Fruit fly (Drosophila melanogaster) whole organism, wandering third instar larva: ENCODE data around the gene CG43347.
A peak's percentile ranks its signal among the peaks of the same experiment; 100 is the strongest.

ENCODE experiments used
- Abd-B ChIP-seq: fragments of >200 bp; optimal IDR thresholded peaks from 2 replicates; lab custom pipeline; 2017; ENCODE audit warnings: missing biosample characterization, missing genetic modification characterization
- CG32264 ChIP-seq: fragments of 200-800 bp; sonication (Bioruptor generic); optimal IDR thresholded peaks from 2 replicates; lab custom pipeline; 2016; ENCODE audit warnings: missing biosample characterization, missing genetic modification characterization
- CG9705 ChIP-seq: fragments of 200-800 bp; sonication (Bioruptor generic); optimal IDR thresholded peaks from 2 replicates; lab custom pipeline; 2018; ENCODE audit warnings: missing biosample characterization, mild to moderate bottlenecking, missing genetic modification characterization
- Dfd ChIP-seq: fragments of >200 bp; optimal IDR thresholded peaks from 2 replicates; lab custom pipeline; 2017; ENCODE audit warnings: missing biosample characterization, missing genetic modification characterization
- Dif ChIP-seq: fragments of 200-275, 200-300 bp; sonication (Bioruptor generic); optimal IDR thresholded peaks from 2 replicates; lab custom pipeline; 2018; ENCODE audit warnings: missing biosample characterization, missing genetic modification characterization; ENCODE audit not compliant: partially characterized antibody
- GATAd ChIP-seq: sonication (Bioruptor generic); optimal IDR thresholded peaks from 2 replicates; lab custom pipeline; 2016; ENCODE audit warnings: missing biosample characterization, missing genetic modification characterization
- HLH106 ChIP-seq: fragments of 200-800 bp; optimal IDR thresholded peaks from 3 replicates; lab custom pipeline; 2019; ENCODE audit warnings: missing biosample characterization, mild to moderate bottlenecking, missing genetic modification characterization, moderate library complexity
- Hnf4 ChIP-seq: fragments of 200-800 bp; sonication (Bioruptor generic); optimal IDR thresholded peaks from 2 replicates; lab custom pipeline; 2016; ENCODE audit warnings: missing biosample characterization, mild to moderate bottlenecking, missing genetic modification characterization
- Hr78 ChIP-seq: fragments of >200 bp; optimal IDR thresholded peaks from 2 replicates; lab custom pipeline; 2017; ENCODE audit warnings: missing biosample characterization, missing genetic modification characterization
- Hr83 ChIP-seq: fragments of 200-300 bp; sonication (Bioruptor generic); optimal IDR thresholded peaks from 2 replicates; lab custom pipeline; 2016; ENCODE audit warnings: missing biosample characterization, mild to moderate bottlenecking, missing genetic modification characterization, moderate library complexity; ENCODE audit not compliant: poor library complexity, severe bottlenecking
- Jra ChIP-seq: sonication (Bioruptor generic); optimal IDR thresholded peaks from 2 replicates; lab custom pipeline; 2016; ENCODE audit warnings: missing biosample characterization, missing genetic modification characterization
- Mio ChIP-seq: sonication (Bioruptor generic); optimal IDR thresholded peaks from 2 replicates; lab custom pipeline; 2016; ENCODE audit warnings: missing biosample characterization, missing genetic modification characterization
- Myc ChIP-seq: fragments of >200 bp; optimal IDR thresholded peaks from 2 replicates; lab custom pipeline; 2017
- N ChIP-seq: fragments of >200 bp; optimal IDR thresholded peaks from 2 replicates; lab custom pipeline; 2018; ENCODE audit warnings: missing biosample characterization, missing external identifiers, missing genetic modification characterization
- OdsH ChIP-seq: fragments of 200-800 bp; sonication (Bioruptor generic); optimal IDR thresholded peaks from 2 replicates; lab custom pipeline; 2016; ENCODE audit warnings: missing biosample characterization, mild to moderate bottlenecking, missing genetic modification characterization
- Rel ChIP-seq, 2 experiments: fragments of 200-800 bp; sonication (Bioruptor generic) in 1 of 2; optimal IDR thresholded peaks; 2 replicates in 1 of 2; 3 replicates in 1 of 2; lab custom pipeline; 2016 to 2019; ENCODE audit warnings: mild to moderate bottlenecking in 2 of 2, missing biosample characterization in 2 of 2, missing genetic modification characterization in 2 of 2, moderate library complexity in 1 of 2
- Sp1 ChIP-seq: fragments of 200-800 bp; sonication (Bioruptor generic); optimal IDR thresholded peaks from 3 replicates; lab custom pipeline; 2019; ENCODE audit warnings: missing biosample characterization, mild to moderate bottlenecking, missing genetic modification characterization, moderate library complexity
- Vsx2 ChIP-seq: fragments of 200-300, 225-300 bp; sonication (Bioruptor generic); optimal IDR thresholded peaks from 2 replicates; lab custom pipeline; 2018; ENCODE audit warnings: missing biosample characterization, missing genetic modification characterization; ENCODE audit not compliant: partially characterized antibody
- br ChIP-seq: fragments of 200-800 bp; sonication (Bioruptor generic); optimal IDR thresholded peaks from 2 replicates; lab custom pipeline; 2016; ENCODE audit warnings: missing biosample characterization, missing genetic modification characterization
- brk ChIP-seq: fragments of 200-800 bp; sonication (Bioruptor generic); optimal IDR thresholded peaks from 2 replicates; lab custom pipeline; 2016; ENCODE audit warnings: missing biosample characterization, mild to moderate bottlenecking, missing genetic modification characterization
- dl ChIP-seq, 2 experiments: fragments of 175-275, 200-275 bp in 1 of 2; fragments of 200-275 bp in 1 of 2; sonication (Bioruptor generic); optimal IDR thresholded peaks; lab custom pipeline; 2018; ENCODE audit warnings: mild to moderate bottlenecking in 2 of 2, missing biosample characterization in 2 of 2, missing genetic modification characterization in 2 of 2, moderate library complexity in 2 of 2; ENCODE audit not compliant: partially characterized antibody in 2 of 2, insufficient read depth in 1 of 2
- dmrt93B ChIP-seq: fragments of 200-800 bp; sonication (Bioruptor generic); optimal IDR thresholded peaks from 2 replicates; lab custom pipeline; 2018; ENCODE audit warnings: missing biosample characterization, mild to moderate bottlenecking, missing genetic modification characterization
- dsf ChIP-seq: sonication (Bioruptor generic); optimal IDR thresholded peaks from 2 replicates; lab custom pipeline; 2016; ENCODE audit warnings: missing biosample characterization, missing genetic modification characterization, borderline replicate concordance
- ey ChIP-seq: fragments of 200-800 bp; sonication (Bioruptor generic); optimal IDR thresholded peaks from 2 replicates; lab custom pipeline; 2016; ENCODE audit warnings: missing biosample characterization, missing genetic modification characterization
- foxo ChIP-seq, 2 experiments: fragments of 200-800 bp; sonication (Bioruptor generic); optimal IDR thresholded peaks; 2 replicates in 1 of 2; 3 replicates in 1 of 2; lab custom pipeline; 2016 to 2017; ENCODE audit warnings: missing biosample characterization in 2 of 2, missing genetic modification characterization in 2 of 2
- fru ChIP-seq: fragments of 200-800 bp; sonication (Bioruptor generic); optimal IDR thresholded peaks from 3 replicates; lab custom pipeline; 2016; ENCODE audit warnings: missing biosample characterization, mild to moderate bottlenecking, missing genetic modification characterization
- h ChIP-seq: fragments of 200-800 bp; sonication (Bioruptor generic); optimal IDR thresholded peaks from 3 replicates; lab custom pipeline; 2016; ENCODE audit warnings: missing biosample characterization, mild to moderate bottlenecking, missing genetic modification characterization
- jim ChIP-seq: fragments of 175-275, 200-325 bp; sonication (Bioruptor generic); optimal IDR thresholded peaks from 2 replicates; lab custom pipeline; 2016; ENCODE audit warnings: missing biosample characterization, mild to moderate bottlenecking, missing genetic modification characterization
- pan ChIP-seq: fragments of >200 bp; optimal IDR thresholded peaks from 2 replicates; lab custom pipeline; 2017
- psq ChIP-seq: fragments of 200-800 bp; sonication (Bioruptor generic); optimal IDR thresholded peaks from 3 replicates; lab custom pipeline; 2017; ENCODE audit warnings: missing biosample characterization, mild to moderate bottlenecking, missing genetic modification characterization, moderate library complexity
- rgr ChIP-seq: fragments of 200-800 bp; sonication (Bioruptor generic); optimal IDR thresholded peaks from 3 replicates; lab custom pipeline; 2016; ENCODE audit warnings: missing biosample characterization, mild to moderate bottlenecking, missing genetic modification characterization
- sv ChIP-seq: fragments of 200-800 bp; sonication (Bioruptor generic); optimal IDR thresholded peaks from 3 replicates; lab custom pipeline; 2016; ENCODE audit warnings: missing biosample characterization, missing genetic modification characterization
- tai ChIP-seq: sonication (Bioruptor generic); optimal IDR thresholded peaks from 2 replicates; lab custom pipeline; 2016; ENCODE audit warnings: missing biosample characterization, missing genetic modification characterization
- usp ChIP-seq: fragments of >200 bp; optimal IDR thresholded peaks from 2 replicates; lab custom pipeline; 2017; ENCODE audit warnings: missing biosample characterization, missing genetic modification characterization
- woc ChIP-seq: sonication (Bioruptor generic); optimal IDR thresholded peaks from 2 replicates; lab custom pipeline; 2016; ENCODE audit warnings: missing biosample characterization, mild to moderate bottlenecking, missing genetic modification characterization

CG43347 gene

DNA sequence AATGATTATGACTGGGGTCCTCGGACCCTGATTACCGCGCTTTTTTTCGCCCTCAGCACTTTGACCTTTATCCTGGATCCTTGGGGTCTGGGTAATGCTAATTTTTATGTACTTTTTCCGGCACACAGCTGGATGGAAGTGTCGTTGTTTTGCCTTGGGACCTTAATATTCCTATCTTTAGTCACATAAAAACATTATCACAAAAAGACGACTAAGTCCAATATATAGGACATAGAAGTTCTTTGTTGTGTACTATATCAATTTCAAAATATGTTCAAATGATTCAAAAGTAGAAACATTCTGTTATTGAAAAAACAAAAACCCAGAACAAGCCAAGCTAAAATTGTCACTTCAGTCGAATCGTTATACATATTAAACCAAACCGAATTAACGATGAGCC lies 31.2 kb downstream of the CG43347 start, which contains the start of gene Rab9D:
Gene Rab9D (plus strand): TSS at position 301 of the 400 bp plus-strand sequence.
- TF ChIP-seq Hr83 (GFP tag; lab: Kevin White, UChicago) (no peak), usp (GFP tag; lab: Kevin White, UChicago) (no peak), Myc (lab: Kevin White, UChicago) (no peak), HLH106 (tag; lab: Kevin White, UChicago) (no peak)

DNA sequence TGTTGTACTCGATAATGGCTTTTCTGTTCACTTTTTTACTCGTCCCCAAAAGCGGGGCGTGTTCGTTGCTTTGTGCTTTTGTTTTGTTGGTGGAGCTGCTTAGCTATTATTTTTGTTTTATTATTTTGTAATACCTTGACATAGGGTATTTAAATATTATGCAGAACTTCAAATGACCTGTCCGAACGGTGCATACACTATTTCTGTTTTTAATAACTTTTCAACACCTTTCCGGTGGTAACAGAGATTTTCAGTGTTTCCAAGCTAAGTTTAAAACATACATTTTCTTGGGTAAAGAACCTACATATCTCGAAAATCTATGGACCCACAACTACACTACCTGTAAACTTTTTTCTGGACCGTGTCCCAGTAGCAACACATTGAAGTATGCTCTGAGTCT lies 32.5 kb downstream of the CG43347 start:
- TF ChIP-seq Mio (no peak), br (GFP tag; lab: Kevin White, UChicago) (peak; percentile 16), HLH106 (tag; lab: Kevin White, UChicago) (peak; percentile 17), h (GFP tag; lab: Kevin White, UChicago) (no peak), ey (GFP tag; lab: Kevin White, UChicago) (peak; percentile 20), N (GFP tag; lab: Kevin White, UChicago) (no peak)

DNA sequence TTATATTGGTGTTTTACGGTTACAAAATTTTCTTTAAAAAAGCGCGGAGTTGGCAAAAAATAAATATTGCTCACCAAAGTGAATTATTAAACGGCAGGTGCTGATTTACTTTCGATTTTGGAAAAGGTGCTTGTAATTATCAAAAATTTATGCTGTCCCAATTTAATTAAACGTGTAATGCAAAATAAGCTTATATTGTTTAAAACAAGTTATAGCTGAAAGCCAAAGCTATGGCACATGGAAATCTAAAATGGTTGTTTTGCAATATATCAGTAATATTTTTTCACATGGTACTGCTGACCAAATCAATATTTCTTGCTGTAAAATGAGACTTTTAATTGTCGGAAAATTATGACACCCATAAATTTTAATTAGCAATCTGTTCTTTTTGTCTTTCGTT lies 33.8 kb downstream of the CG43347 start:
- TF ChIP-seq jim (GFP tag; lab: Kevin White, UChicago) (no peak), woc (GFP tag; lab: Kevin White, UChicago) (no peak), Vsx2 (GFP tag; lab: Kevin White, UChicago) (no peak), foxo (GFP tag; optimal IDR thresholded peaks at IDR 0.05; lab: Kevin White, UChicago) (no peak), OdsH (GFP tag; lab: Kevin White, UChicago) (no peak), psq (no peak), Hnf4 (GFP tag; lab: Kevin White, UChicago) (no peak), fru (GFP tag; lab: Kevin White, UChicago) (no peak), pan (no peak), dsf (no peak), Hr83 (GFP tag; lab: Kevin White, UChicago) (no peak), tai (GFP tag; lab: Kevin White, UChicago) (no peak), h (GFP tag; lab: Kevin White, UChicago) (no peak), sv (GFP tag; lab: Kevin White, UChicago) (no peak)

- TF ChIP-seq OdsH (GFP tag; lab: Kevin White, UChicago) (peak; percentile 2), br (GFP tag; lab: Kevin White, UChicago) (peak; percentile 41), Hnf4 (GFP tag; lab: Kevin White, UChicago) (peak; percentile 50), woc (GFP tag; lab: Kevin White, UChicago) (peak; percentile 65), rgr (GFP tag; lab: Kevin White, UChicago) (peak; percentile 36), Sp1 (GFP tag; lab: Kevin White, UChicago) (peak; percentile 38), Dif (GFP tag; lab: Kevin White, UChicago) (peak; percentile 14), foxo (GFP tag; optimal IDR thresholded peaks at IDR 0.05; lab: Kevin White, UChicago) (peak in 1 of 2 experiments; percentile 6), h (GFP tag; lab: Kevin White, UChicago) (peak; percentile 22), CG9705 (no peak), Rel (GFP tag; optimal IDR thresholded peaks at IDR 0.05; lab: Kevin White, UChicago) (no peak), Rel (tag; optimal IDR thresholded peaks at IDR 0.05; lab: Kevin White, UChicago) (peak; percentile 49), psq (no peak), Myc (lab: Kevin White, UChicago) (no peak)
Observed at dm6 chrX:10585158-10585634, 34.8 kb downstream of the CG43347 start, which contains the start of gene spri. TSS of gene spri (minus strand) at chrX:10585422.

dm6 chrX:10584461-10584860 lies 35.5 kb downstream of the CG43347 start:
- peak; percentile 92 for TF ChIP-seq br (GFP tag; lab: Kevin White, UChicago)
- peak; percentile 90 for TF ChIP-seq woc (GFP tag; lab: Kevin White, UChicago)
- TF ChIP-seq dsf = peak; percentile 38
- peak; percentile 92 for TF ChIP-seq Sp1 (GFP tag; lab: Kevin White, UChicago)
- TF ChIP-seq Dfd = no peak
- TF ChIP-seq foxo (GFP tag; optimal IDR thresholded peaks at IDR 0.05; lab: Kevin White, UChicago) = peak; percentile 35 to 96
- TF ChIP-seq sv (GFP tag; lab: Kevin White, UChicago) = no peak
- TF ChIP-seq Hnf4 (GFP tag; lab: Kevin White, UChicago) = peak; percentile 84
- TF ChIP-seq Rel (GFP tag; optimal IDR thresholded peaks at IDR 0.05; lab: Kevin White, UChicago) = peak; percentile 42
- peak; percentile 19 for TF ChIP-seq Rel (tag; optimal IDR thresholded peaks at IDR 0.05; lab: Kevin White, UChicago)
- peak; percentile 89 for TF ChIP-seq OdsH (GFP tag; lab: Kevin White, UChicago)
- no peak for TF ChIP-seq Hr83 (GFP tag; lab: Kevin White, UChicago)
- no peak for TF ChIP-seq N (GFP tag; lab: Kevin White, UChicago)
- peak; percentile 81 for TF ChIP-seq CG32264 (GFP tag; lab: Kevin White, UChicago)
- TF ChIP-seq Vsx2 (GFP tag; lab: Kevin White, UChicago) = no peak
- peak; percentile 70 for TF ChIP-seq Jra (GFP tag; lab: Kevin White, UChicago)
- TF ChIP-seq fru (GFP tag; lab: Kevin White, UChicago) = peak; percentile 97
- no peak for TF ChIP-seq Hr78 (GFP tag; lab: Kevin White, UChicago)
- TF ChIP-seq CG9705 = peak; percentile 55
- TF ChIP-seq ey (GFP tag; lab: Kevin White, UChicago) = peak; percentile 93
- peak; percentile 47 for TF ChIP-seq GATAd (GFP tag; lab: Kevin White, UChicago)
- peak; percentile 74 for TF ChIP-seq brk
- peak; percentile 88 for TF ChIP-seq tai (GFP tag; lab: Kevin White, UChicago)
- peak; percentile 24 for TF ChIP-seq Mio
- TF ChIP-seq dl (GFP tag; optimal IDR thresholded peaks at IDR 0.05; lab: Kevin White, UChicago; ENCODE audit: insufficient read depth in 1 of 2, partially characterized antibody in 2 of 2) = no peak
- no peak for TF ChIP-seq Abd-B (GFP tag; lab: Kevin White, UChicago)
- peak; percentile 94 for TF ChIP-seq psq
- peak; percentile 84 for TF ChIP-seq dmrt93B
- no peak for TF ChIP-seq jim (GFP tag; lab: Kevin White, UChicago)
- peak; percentile 95 for TF ChIP-seq h (GFP tag; lab: Kevin White, UChicago)
- no peak for TF ChIP-seq pan
- peak; percentile 90 for TF ChIP-seq rgr (GFP tag; lab: Kevin White, UChicago)
